Fruit fly (Drosophila melanogaster): ENCODE measurements around the gene Scr.

DNA sequence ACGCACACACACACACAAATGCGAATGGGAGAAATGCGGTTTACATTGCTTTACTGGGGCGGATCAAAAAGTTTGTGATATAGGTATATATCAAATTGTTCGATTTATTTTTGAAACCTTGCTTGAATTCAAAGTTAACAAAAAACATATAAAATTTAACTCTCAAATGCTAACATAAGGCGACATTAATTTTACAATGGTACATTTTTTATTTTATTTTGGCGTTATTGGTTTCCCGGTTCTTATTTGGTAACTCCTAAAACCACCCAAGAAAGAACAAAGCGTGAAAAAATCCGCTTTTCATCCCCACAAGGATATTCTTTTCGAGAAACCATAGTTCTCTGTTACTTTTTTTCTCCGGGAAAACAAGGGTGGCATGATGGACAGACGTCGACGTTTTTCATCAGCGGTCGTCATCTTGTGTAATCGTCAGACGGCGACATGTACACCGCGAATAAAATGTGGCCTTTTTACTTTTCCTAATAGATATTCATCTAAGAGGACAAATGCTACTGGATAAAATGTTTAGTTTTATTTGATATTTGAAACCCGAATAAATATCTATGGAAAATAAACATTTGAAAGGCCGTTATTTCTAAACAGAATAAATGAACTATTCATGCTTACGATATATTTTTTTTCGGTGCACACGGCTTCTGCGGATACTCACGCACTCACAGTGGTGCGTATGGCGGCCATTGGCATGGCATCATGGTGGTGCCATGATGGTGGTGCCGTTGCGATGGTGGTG is 31.7 kb upstream of the Scr start:
- TF ChIP-seq psq (optimal IDR thresholded peaks at IDR 0.05) (no peak), ttk (optimal IDR thresholded peaks at IDR 0.05) (no peak), insv (optimal IDR thresholded peaks at IDR 0.05) (no peak), Sin3A (optimal IDR thresholded peaks at IDR 0.05) (no peak)

All from Kc167 (cell line).